Fruit fly (Drosophila melanogaster) whole organism, prepupa: ENCODE measurements around the gene Hcs.

ENCODE experiments used
- Blimp-1 ChIP-seq: fragments of 200-800 bp; sonication (Bioruptor generic); optimal IDR thresholded peaks from 3 replicates; lab custom pipeline; 2017; ENCODE audit warnings: missing biosample characterization, missing genetic modification characterization, mild to moderate bottlenecking, moderate library complexity, missing genetic modification reagents
- CG6808 ChIP-seq: fragments of 200-800 bp; sonication (Bioruptor generic); optimal IDR thresholded peaks from 3 replicates; lab custom pipeline; 2017; ENCODE audit warnings: missing biosample characterization, missing genetic modification characterization, mild to moderate bottlenecking, moderate library complexity, missing genetic modification reagents

DNA sequence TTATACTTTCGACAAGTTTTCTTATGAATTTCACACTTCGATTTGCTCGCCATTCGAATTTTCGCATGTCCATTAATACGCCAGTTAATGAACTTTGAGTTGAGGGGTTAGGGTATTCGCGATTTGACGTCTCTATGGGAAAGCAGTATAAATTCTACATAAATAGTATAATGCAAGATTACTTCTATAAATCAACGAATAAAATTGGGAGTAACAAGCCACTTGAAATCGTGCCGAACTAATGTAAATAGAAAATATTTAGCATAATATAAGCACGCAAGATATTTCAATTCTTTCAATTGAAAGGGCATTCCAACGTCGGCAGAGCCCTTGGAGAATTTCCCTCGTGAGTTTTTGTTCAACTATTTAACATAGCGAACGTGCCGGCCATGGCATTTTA lies 45.9 kb downstream of the Hcs start:
- no peak for TF ChIP-seq CG6808
- TF ChIP-seq Blimp-1 (GFP tag; lab: Kevin White, UChicago), result no peak
